Worm (Caenorhabditis elegans) whole organism, L3 larva: Measurements from ENCODE around the gene coq-6.
"Not testable (repeated sequence)": the region's sequence is repeated elsewhere in the genome, so short reads cannot be mapped to it uniquely, and the experiment has no call there.

Experiments used
- elt-3 ChIP-seq, 3 experiments: fragments of 150-350 bp in 1 of 3; sonication (generic microtip) in 2 of 3; optimal IDR thresholded peaks; 2 replicates in 2 of 3; 4 replicates in 1 of 3; lab custom pipeline; 2014 to 2017; ENCODE audit warnings: missing biosample characterization in 3 of 3, missing genetic modification characterization in 3 of 3
- fkh-10 ChIP-seq: sonication (generic microtip); optimal IDR thresholded peaks from 2 replicates; lab custom pipeline; 2017; ENCODE audit warnings: missing biosample characterization, missing genetic modification reagents, missing genetic modification characterization
- fkh-2 ChIP-seq: fragments of 150-350 bp; optimal IDR thresholded peaks from 2 replicates; lab custom pipeline; 2014; ENCODE audit warnings: missing biosample characterization, missing genetic modification reagents, missing genetic modification characterization
- lin-15B ChIP-seq: fragments of 150-350 bp; optimal IDR thresholded peaks from 2 replicates; lab custom pipeline; 2014; ENCODE audit warnings: missing biosample characterization, missing genetic modification characterization
- nhr-76 ChIP-seq: fragments of 150-350 bp; sonication (generic microtip); optimal IDR thresholded peaks from 5 replicates; lab custom pipeline; 2014; ENCODE audit warnings: missing biosample characterization, missing genetic modification characterization

DNA sequence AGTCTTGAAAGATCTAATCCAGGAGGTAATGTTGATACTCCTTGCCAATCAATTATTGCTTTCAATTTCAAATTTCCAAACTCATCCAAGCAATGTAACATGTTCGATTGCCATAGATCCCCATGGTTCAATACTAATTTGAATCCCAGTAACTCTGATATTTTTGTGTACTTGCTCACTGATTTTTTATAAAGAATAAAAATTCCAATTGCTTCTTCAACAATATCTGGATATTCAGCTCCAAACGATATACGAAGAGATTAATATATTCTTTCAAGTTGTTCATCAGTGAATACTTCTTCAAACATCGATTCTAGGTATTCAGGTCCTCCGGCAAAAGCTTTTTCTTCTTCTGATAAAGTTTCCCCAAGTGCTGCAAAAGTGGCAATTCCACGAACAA is 43.2 kb downstream of the coq-6 start, which contains the start of gene E02C12.11:
- not testable (repeated sequence) for TF ChIP-seq fkh-2; lin-15B (tag; lab: Kevin White, UChicago); fkh-10 (GFP tag; lab: Kevin White, UChicago); nhr-76 (tag; lab: Kevin White, UChicago); elt-3 (tag; optimal IDR thresholded peaks at IDR 0.05; lab: Kevin White, UChicago)
